Fruit fly (Drosophila melanogaster): ENCODE results near the gene Gug.
A peak's percentile ranks its signal among the peaks of the same experiment; 100 is the strongest.

The Gug gene

dm6 chr3L:8512428-8512827 is 62.7 kb downstream of the Gug start, which contains the start of gene CG6765 (continued):
- TF ChIP-seq hbn (GFP tag; IDR thresholded peaks at IDR 0.05; ENCODE audit: partially characterized antibody), result 0 out of 2 replicates have a peak, but pooled peaks have one; percentile 29
- TF ChIP-seq CG6254 (GFP tag; optimal IDR thresholded peaks at IDR 0.05), result no peak
- no peak for TF ChIP-seq CG4730 (GFP tag; IDR thresholded peaks at IDR 0.05)
- TF ChIP-seq hth (optimal IDR thresholded peaks at IDR 0.05), result no peak
- no peak for TF ChIP-seq CG4404 (GFP tag; IDR thresholded peaks at IDR 0.05)
- no peak for TF ChIP-seq CG2199 (GFP tag; IDR thresholded peaks at IDR 0.05)
- no peak for TF ChIP-seq CG10274 (GFP tag; optimal IDR thresholded peaks at IDR 0.05)
- no peak for TF ChIP-seq CG6689 (GFP tag; IDR thresholded peaks at IDR 0.05)
- TF ChIP-seq cwo (GFP tag; optimal IDR thresholded peaks at IDR 0.05), result peak; percentile 11
- TF ChIP-seq sd (tag; optimal IDR thresholded peaks at IDR 0.05), result no peak

- TF ChIP-seq Hey (tag; optimal IDR thresholded peaks at IDR 0.05), result peak; percentile 4
- TF ChIP-seq ewg (GFP tag; optimal IDR thresholded peaks at IDR 0.05), result peak; percentile 40
- TF ChIP-seq CG13894 (tag; optimal IDR thresholded peaks at IDR 0.05), result peak; percentile 52
- TF ChIP-seq Antp (GFP tag; optimal IDR thresholded peaks at IDR 0.05), result no peak
- TF ChIP-seq Adf1 (GFP tag; IDR thresholded peaks at IDR 0.05), result peak; percentile 16; the same call in 1 of the 2 replicates
- TF ChIP-seq CG18599 (GFP tag; optimal IDR thresholded peaks at IDR 0.05), result peak; percentile 41
- TF ChIP-seq Med (GFP tag), result peak; percentile 72
- 0 out of 2 replicates have a peak, but pooled peaks have one; percentile 7 for TF ChIP-seq bbx (GFP tag; IDR thresholded peaks at IDR 0.05; ENCODE audit: partially characterized antibody)
- TF ChIP-seq crol (GFP tag; IDR thresholded peaks at IDR 0.05), result peak; percentile 86
- TF ChIP-seq abd-A (tag; optimal IDR thresholded peaks at IDR 0.05), result peak; percentile 74
- TF ChIP-seq CG10431 (GFP tag; optimal IDR thresholded peaks at IDR 0.05), result peak; percentile 28
- peak; percentile 54 for TF ChIP-seq Deaf1 (tag; optimal IDR thresholded peaks at IDR 0.05)
- TF ChIP-seq sim (GFP tag; IDR thresholded peaks at IDR 0.05), result 0 out of 2 replicates have a peak, but pooled peaks have one; percentile 12
- no peak for TF ChIP-seq dan (GFP tag; IDR thresholded peaks at IDR 0.05)
- TF ChIP-seq ranshi (GFP tag; IDR thresholded peaks at IDR 0.05), result no peak
- TF ChIP-seq CG6765 (GFP tag; optimal IDR thresholded peaks at IDR 0.05), result peak; percentile 23
- TF ChIP-seq pzg (GFP tag; optimal IDR thresholded peaks at IDR 0.05), result peak; percentile 7
- peak; percentile 6; the same call in 1 of the 2 replicates for TF ChIP-seq Rfx (GFP tag; IDR thresholded peaks at IDR 0.05)
- TF ChIP-seq so (GFP tag; IDR thresholded peaks at IDR 0.05), result no peak
- TF ChIP-seq seq (GFP tag; IDR thresholded peaks at IDR 0.05), result 0 out of 2 replicates have a peak, but pooled peaks have one; percentile 31
- no peak for TF ChIP-seq Optix (GFP tag; IDR thresholded peaks at IDR 0.05)
- TF ChIP-seq al (GFP tag; IDR thresholded peaks at IDR 0.05), result no peak
- no peak for TF ChIP-seq sisA (GFP tag; IDR thresholded peaks at IDR 0.05)
Measured at dm6 chr3L:8513258-8513657, 63.5 kb downstream of the Gug start.

dm6 chr3L:8514768-8515167 is 65.0 kb downstream of the Gug start, which contains the start of gene CG6683:
CG6683 (minus strand) TSS chr3L:8514921.
- TF ChIP-seq chif (GFP tag; optimal IDR thresholded peaks at IDR 0.05), result no peak
- peak; percentile 88 for TF ChIP-seq E2f2 (GFP tag; IDR thresholded peaks at IDR 0.05)
- peak; percentile 38 for TF ChIP-seq nerfin-1 (tag; optimal IDR thresholded peaks at IDR 0.05)
- TF ChIP-seq CHES-1-like (GFP tag; optimal IDR thresholded peaks at IDR 0.05), result no peak
- TF ChIP-seq MBD-R2 (GFP tag; IDR thresholded peaks at IDR 0.05), result peak; percentile 45; the same call in 1 of the 2 replicates
- no peak for TF ChIP-seq bbx (GFP tag; IDR thresholded peaks at IDR 0.05; ENCODE audit: partially characterized antibody)
- TF ChIP-seq CG17186 (GFP tag; optimal IDR thresholded peaks at IDR 0.05), result peak; percentile 15
- peak; percentile 14 for TF ChIP-seq CG12071 (GFP tag; optimal IDR thresholded peaks at IDR 0.05)
- no peak for TF ChIP-seq fd64A (GFP tag; optimal IDR thresholded peaks at IDR 0.05)
- no peak for TF ChIP-seq Bgb (GFP tag; IDR thresholded peaks at IDR 0.05; ENCODE audit: partially characterized antibody)
- no peak for TF ChIP-seq CG14014 (GFP tag; IDR thresholded peaks at IDR 0.05)
- peak; percentile 49 for TF ChIP-seq MESR4 (GFP tag; optimal IDR thresholded peaks at IDR 0.05)
- TF ChIP-seq pzg (GFP tag; optimal IDR thresholded peaks at IDR 0.05), result peak; percentile 49
- TF ChIP-seq sug (tag; optimal IDR thresholded peaks at IDR 0.05), result peak; percentile 82
- no peak for TF ChIP-seq CG7786 (GFP tag; optimal IDR thresholded peaks at IDR 0.05)
- peak; percentile 76 for TF ChIP-seq gfzf (GFP tag; optimal IDR thresholded peaks at IDR 0.05)
- TF ChIP-seq CG2116 (GFP tag; optimal IDR thresholded peaks at IDR 0.05), result peak; percentile 21
- TF ChIP-seq Stat92E (GFP tag; optimal IDR thresholded peaks at IDR 0.05), result peak in 1 of 3 experiments; percentile 11
- peak; percentile 67 for TF ChIP-seq CG6254 (GFP tag; optimal IDR thresholded peaks at IDR 0.05)

Measured in whole organism, embryonic.